Fruit fly (Drosophila melanogaster): ENCODE measurements around the gene Tango4.
A peak's percentile ranks its signal among the peaks of the same experiment; 100 is the strongest.

- TF ChIP-seq Eip78C (GFP tag), result peak; percentile 89
- TF ChIP-seq CG8119 (GFP tag; IDR thresholded peaks at IDR 0.05), result peak; percentile 44; the same call in 1 of the 3 replicates
- no peak for TF ChIP-seq CG9139 (GFP tag; optimal IDR thresholded peaks at IDR 0.05)
- TF ChIP-seq CG16779 (tag; optimal IDR thresholded peaks at IDR 0.05), result no peak
- no peak for TF ChIP-seq CG4318 (GFP tag; optimal IDR thresholded peaks at IDR 0.05)
- peak; percentile 78 for TF ChIP-seq Met (GFP tag; optimal IDR thresholded peaks at IDR 0.05)
Measured at dm6 chrX:12014800-12015389, 6.0 kb upstream of the Tango4 start.
